Worm (Caenorhabditis elegans) whole organism, mixed stage, embryonic: Measurements from ENCODE around the gene idpp-15.

Experiments used
- nhr-28 ChIP-seq: fragments of 150-350 bp; optimal IDR thresholded peaks from 2 replicates; lab custom pipeline; 2014; ENCODE audit warnings: missing biosample characterization, missing genetic modification characterization
- snpc-4 ChIP-seq: fragments of 150-350 bp; optimal IDR thresholded peaks from 2 replicates; lab custom pipeline; 2014; ENCODE audit warnings: missing biosample characterization, missing genetic modification characterization
- unc-62 ChIP-seq: fragments of 150-350 bp; optimal IDR thresholded peaks from 2 replicates; lab custom pipeline; 2014; ENCODE audit warnings: missing biosample characterization, missing genetic modification reagents, missing genetic modification characterization

ce11 chrIII:8506348-8506747, 18.5 kb upstream of the idpp-15 start:
- TF ChIP-seq nhr-28 (tag; lab: Kevin White, UChicago) (no peak), snpc-4 (tag; lab: Kevin White, UChicago) (no peak), unc-62 (GFP tag; lab: Kevin White, UChicago) (no peak)
